Fruit fly (Drosophila melanogaster) whole organism, wandering third instar larva: ENCODE results near the gene CG9240.

Source experiments
- CrebA ChIP-seq: fragments of 200-800 bp; sonication (Bioruptor generic); optimal IDR thresholded peaks from 2 replicates; lab custom pipeline; 2016; ENCODE audit warnings: missing biosample characterization, mild to moderate bottlenecking, missing genetic modification characterization, borderline replicate concordance
- Dfd ChIP-seq: fragments of >200 bp; optimal IDR thresholded peaks from 2 replicates; lab custom pipeline; 2017; ENCODE audit warnings: missing biosample characterization, missing genetic modification characterization
- Hnf4 ChIP-seq: fragments of 200-800 bp; sonication (Bioruptor generic); optimal IDR thresholded peaks from 2 replicates; lab custom pipeline; 2016; ENCODE audit warnings: missing biosample characterization, mild to moderate bottlenecking, missing genetic modification characterization
- Hr78 ChIP-seq: fragments of >200 bp; optimal IDR thresholded peaks from 2 replicates; lab custom pipeline; 2017; ENCODE audit warnings: missing biosample characterization, missing genetic modification characterization
- Mio ChIP-seq: sonication (Bioruptor generic); optimal IDR thresholded peaks from 2 replicates; lab custom pipeline; 2016; ENCODE audit warnings: missing biosample characterization, missing genetic modification characterization
- brk ChIP-seq: fragments of 200-800 bp; sonication (Bioruptor generic); optimal IDR thresholded peaks from 2 replicates; lab custom pipeline; 2016; ENCODE audit warnings: missing biosample characterization, mild to moderate bottlenecking, missing genetic modification characterization
- dl ChIP-seq, 2 experiments: fragments of 175-275, 200-275 bp in 1 of 2; fragments of 200-275 bp in 1 of 2; sonication (Bioruptor generic); optimal IDR thresholded peaks; lab custom pipeline; 2018; ENCODE audit warnings: mild to moderate bottlenecking in 2 of 2, missing biosample characterization in 2 of 2, missing genetic modification characterization in 2 of 2, moderate library complexity in 2 of 2; ENCODE audit not compliant: partially characterized antibody in 2 of 2, insufficient read depth in 1 of 2
- pan ChIP-seq: fragments of >200 bp; optimal IDR thresholded peaks from 2 replicates; lab custom pipeline; 2017
- psq ChIP-seq: fragments of 200-800 bp; sonication (Bioruptor generic); optimal IDR thresholded peaks from 3 replicates; lab custom pipeline; 2017; ENCODE audit warnings: missing biosample characterization, mild to moderate bottlenecking, missing genetic modification characterization, moderate library complexity
- tai ChIP-seq: sonication (Bioruptor generic); optimal IDR thresholded peaks from 2 replicates; lab custom pipeline; 2016; ENCODE audit warnings: missing biosample characterization, missing genetic modification characterization

DNA sequence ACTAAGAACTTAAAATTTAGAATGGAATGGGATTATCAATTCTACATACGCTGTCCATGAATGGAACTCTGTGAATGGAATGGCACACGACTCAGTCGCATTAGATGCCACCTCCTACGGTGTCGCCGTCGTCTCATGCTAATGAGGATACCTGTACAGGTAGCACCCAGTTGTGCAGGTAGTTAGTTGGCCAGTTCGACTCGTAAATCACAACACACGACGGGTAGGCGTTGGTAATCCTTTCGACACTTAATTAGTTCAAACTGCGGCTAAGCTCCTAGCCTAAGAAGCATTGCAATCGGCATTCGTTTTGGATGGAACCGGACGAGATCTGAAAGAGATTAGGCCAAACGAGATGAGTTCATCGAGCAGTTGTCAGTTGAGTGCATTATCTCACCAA lies 16.6 kb downstream of the CG9240 start:
- no peak for TF ChIP-seq Hnf4 (GFP tag; lab: Kevin White, UChicago)
- TF ChIP-seq CrebA: no peak
- TF ChIP-seq tai: no peak
- no peak for TF ChIP-seq Mio
- TF ChIP-seq psq: no peak
- no peak for TF ChIP-seq Dfd
- TF ChIP-seq pan: no peak
- TF ChIP-seq dl (GFP tag; optimal IDR thresholded peaks at IDR 0.05; lab: Kevin White, UChicago; ENCODE audit: insufficient read depth in 1 of 2, partially characterized antibody in 2 of 2): no peak
- TF ChIP-seq Hr78 (GFP tag; lab: Kevin White, UChicago): no peak
- no peak for TF ChIP-seq brk
